Worm (Caenorhabditis elegans): ENCODE measurements around the gene M03E7.2.

DNA sequence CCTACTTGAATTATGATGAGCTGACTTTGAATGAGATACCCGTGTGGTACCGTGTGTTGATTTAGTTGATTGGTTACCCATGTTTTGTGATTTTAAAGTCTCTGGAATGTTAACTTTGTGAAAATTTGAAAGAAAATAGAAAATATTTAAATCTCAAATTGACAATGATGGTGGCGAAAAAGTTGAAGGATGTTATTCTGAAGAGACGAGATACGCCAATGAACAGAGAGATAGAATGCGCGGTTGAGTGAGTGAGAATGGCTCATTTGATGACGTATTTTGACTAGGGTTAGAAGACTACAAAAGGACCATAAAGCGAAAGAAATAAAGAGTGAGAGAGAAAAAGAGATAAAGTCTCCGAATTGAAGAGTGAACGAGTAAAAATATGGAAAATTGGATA is 47.0 kb upstream of the M03E7.2 start, which contains the start of gene glb-6:
- TF ChIP-seq ztf-11 (tag; optimal IDR thresholded peaks at IDR 0.05), result no peak
- TF ChIP-seq nhr-11 (tag; optimal IDR thresholded peaks at IDR 0.05), result no peak
- TF ChIP-seq snpc-4 (tag; optimal IDR thresholded peaks at IDR 0.05), result no peak
- TF ChIP-seq aly-2 (tag; optimal IDR thresholded peaks at IDR 0.05), result no peak
- TF ChIP-seq ama-1 (optimal IDR thresholded peaks at IDR 0.05), result no peak
- no peak for TF ChIP-seq nhr-77 (tag; optimal IDR thresholded peaks at IDR 0.05)
- TF ChIP-seq sma-3 (GFP tag; optimal IDR thresholded peaks at IDR 0.05), result no peak
- TF ChIP-seq mdl-1 (tag; optimal IDR thresholded peaks at IDR 0.05), result no peak
- no peak for TF ChIP-seq unc-62 (GFP tag; optimal IDR thresholded peaks at IDR 0.05)

Data from whole organism, L2 larva.